Worm (Caenorhabditis elegans) whole organism, L2 larva: ENCODE measurements around the gene str-233.

Experiments
- alr-1 ChIP-seq: fragments of 150-350 bp; optimal IDR thresholded peaks from 2 replicates; lab custom pipeline; 2014; ENCODE audit warnings: missing biosample characterization, missing genetic modification characterization
- egl-27 ChIP-seq: sonication (generic microtip); optimal IDR thresholded peaks from 3 replicates; lab custom pipeline; 2017; ENCODE audit warnings: missing biosample characterization, missing genetic modification reagents, missing genetic modification characterization
- nhr-10 ChIP-seq: sonication (generic microtip); optimal IDR thresholded peaks from 2 replicates; lab custom pipeline; 2017; ENCODE audit warnings: missing biosample characterization, missing genetic modification characterization
- nhr-25 ChIP-seq: fragments of 150-350 bp; sonication (generic microtip); optimal IDR thresholded peaks from 3 replicates; lab custom pipeline; 2014; ENCODE audit warnings: missing biosample characterization, missing genetic modification characterization
- sem-4 ChIP-seq: fragments of 150-350 bp; optimal IDR thresholded peaks from 2 replicates; lab custom pipeline; 2014; ENCODE audit warnings: missing biosample characterization, missing genetic modification reagents, missing genetic modification characterization
- unc-62 ChIP-seq: fragments of 150-350 bp; optimal IDR thresholded peaks from 2 replicates; lab custom pipeline; 2014; ENCODE audit warnings: missing biosample characterization, missing genetic modification reagents, missing genetic modification characterization
- ztf-11 ChIP-seq: sonication (generic microtip); optimal IDR thresholded peaks from 2 replicates; lab custom pipeline; 2017; ENCODE audit warnings: missing biosample characterization, missing genetic modification characterization

- no peak for TF ChIP-seq egl-27 (tag; lab: Kevin White, UChicago)
- TF ChIP-seq nhr-10 (tag; lab: Kevin White, UChicago): no peak
- TF ChIP-seq unc-62 (GFP tag; lab: Kevin White, UChicago): no peak
- no peak for TF ChIP-seq nhr-25 (tag; lab: Kevin White, UChicago)
- no peak for TF ChIP-seq ztf-11 (tag; lab: Kevin White, UChicago)
- TF ChIP-seq sem-4 (tag; lab: Kevin White, UChicago): no peak
- TF ChIP-seq alr-1 (tag; lab: Kevin White, UChicago): no peak
These were observed 34.6 kb downstream of the str-233 start, which contains the start of gene sru-22 for ce11 chrV:15974836-15975235.
